Fruit fly (Drosophila melanogaster) S2 (cell line): Measurements from ENCODE around the gene ppk14.

Source experiments
- CG8478 ChIP-seq: fragments of >200 bp; optimal IDR thresholded peaks from 2 replicates; lab custom pipeline; 2018
- CTCF ChIP-seq, 2 experiments: fragments of >200 bp; optimal IDR thresholded peaks; 2 replicates each; lab custom pipeline; 2018

The ppk14 gene

DNA sequence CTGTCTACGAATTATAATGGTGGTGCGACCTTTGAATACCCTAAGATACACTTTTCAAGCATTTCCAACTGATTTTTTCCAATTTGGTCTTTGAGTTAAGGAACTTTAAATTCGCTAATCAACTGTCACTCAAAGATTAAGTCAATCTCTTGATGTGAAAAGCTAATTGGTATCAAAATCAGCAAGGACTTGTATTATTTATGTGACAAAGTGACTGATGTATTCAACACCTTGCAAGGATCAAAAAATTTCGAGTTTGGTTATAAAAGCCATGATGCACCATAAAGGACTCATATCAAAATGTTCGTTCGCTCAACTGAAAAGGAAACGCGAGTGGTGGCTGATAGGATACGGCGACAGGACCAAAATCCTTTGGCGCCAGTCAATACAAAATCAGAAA lies at the start of gene ppk14:
TSS of gene ppk14 (plus strand) at position 301 of the 400 bp plus-strand sequence.
- TF ChIP-seq CTCF (optimal IDR thresholded peaks at IDR 0.05; lab: Kevin White, UChicago), result no peak
- TF ChIP-seq CG8478 (lab: Kevin White, UChicago), result no peak

- TF ChIP-seq CTCF (optimal IDR thresholded peaks at IDR 0.05; lab: Kevin White, UChicago) (no peak), CG8478 (lab: Kevin White, UChicago) (no peak)
Observed at dm6 chr2L:6306895-6307294, 47.9 kb upstream of the ppk14 start.

DNA sequence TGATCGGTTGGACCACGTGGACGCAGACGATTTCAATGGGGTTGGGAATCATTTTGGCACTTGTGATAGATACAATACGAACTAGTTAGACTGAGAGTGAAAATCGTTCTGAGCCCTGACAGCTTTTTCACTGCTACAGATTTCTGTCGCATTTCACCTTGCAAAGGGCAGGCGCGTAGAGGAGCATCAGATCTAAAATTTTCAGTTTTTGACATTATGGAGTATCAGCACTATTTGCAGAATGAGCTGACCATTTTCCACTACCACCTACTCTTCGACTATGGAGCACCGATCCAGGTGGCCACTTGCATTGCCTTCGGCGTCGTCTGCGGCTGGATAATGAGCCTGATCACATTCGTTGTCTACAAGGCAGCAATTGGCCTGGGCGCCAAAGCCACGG lies 46.1 kb upstream of the ppk14 start, which contains the start of the genes CG43922 and CG13984:
TSS of gene CG43922 (minus strand) at position 101 of the 400 bp plus-strand sequence.
TSS of gene CG13984 (plus strand) at position 169 of the 400 bp plus-strand sequence.
- no peak for TF ChIP-seq CTCF (optimal IDR thresholded peaks at IDR 0.05; lab: Kevin White, UChicago)
- no peak for TF ChIP-seq CG8478 (lab: Kevin White, UChicago)

- no peak for TF ChIP-seq CG8478 (lab: Kevin White, UChicago)
- no peak for TF ChIP-seq CTCF (optimal IDR thresholded peaks at IDR 0.05; lab: Kevin White, UChicago)
Observed at dm6 chr2L:6309879-6310278, 44.9 kb upstream of the ppk14 start.

DNA sequence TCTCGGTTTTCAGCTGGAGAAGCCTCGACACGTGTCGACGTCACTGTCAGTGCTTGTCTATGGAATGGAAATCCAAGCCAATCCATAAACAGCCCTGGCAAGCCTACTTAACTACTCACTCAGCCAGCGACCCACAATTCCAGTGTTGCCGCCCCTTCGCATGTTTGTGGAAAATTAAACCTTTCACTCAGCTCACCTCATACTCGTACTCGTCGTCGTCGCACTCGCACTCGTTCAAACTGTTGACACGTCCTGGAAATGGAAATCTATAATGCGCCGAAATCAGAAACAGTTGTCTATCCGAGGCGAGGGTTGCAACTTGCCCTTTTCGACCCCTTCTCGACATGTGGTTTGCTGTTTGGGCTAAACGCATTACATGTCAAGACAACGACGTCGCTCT lies 35.7 kb upstream of the ppk14 start:
- TF ChIP-seq CTCF (optimal IDR thresholded peaks at IDR 0.05; lab: Kevin White, UChicago) (no peak), CG8478 (lab: Kevin White, UChicago) (no peak)

dm6 chr2L:6323536-6324385 lies 31.0 kb upstream of the ppk14 start, which contains the start of gene PDZ-GEF:
Gene PDZ-GEF, plus strand, starts transcription at chr2L:6323767.
- peak; percentile 13 for TF ChIP-seq CG8478 (lab: Kevin White, UChicago)
- peak; percentile 93 to 96 for TF ChIP-seq CTCF (optimal IDR thresholded peaks at IDR 0.05; lab: Kevin White, UChicago)

DNA sequence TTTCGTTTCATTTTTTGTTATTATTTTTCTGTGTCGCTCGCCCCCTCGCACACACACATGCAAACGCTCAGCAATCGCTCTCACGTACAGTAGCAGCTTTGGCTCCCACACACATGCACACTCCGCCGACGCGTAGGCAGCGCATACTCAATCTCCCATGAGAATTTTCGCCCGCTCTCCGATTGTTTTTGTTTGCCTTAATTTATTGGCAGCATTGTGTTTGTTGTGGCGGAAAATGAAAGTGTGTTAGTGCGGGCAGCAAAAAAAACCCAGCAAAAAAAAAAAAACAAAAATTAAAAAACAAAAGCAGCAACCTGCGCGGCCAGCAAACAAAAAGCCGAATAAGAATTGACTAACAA lies 30.4 kb upstream of the ppk14 start:
- TF ChIP-seq CTCF (optimal IDR thresholded peaks at IDR 0.05; lab: Kevin White, UChicago) (no peak), CG8478 (lab: Kevin White, UChicago) (no peak)

DNA sequence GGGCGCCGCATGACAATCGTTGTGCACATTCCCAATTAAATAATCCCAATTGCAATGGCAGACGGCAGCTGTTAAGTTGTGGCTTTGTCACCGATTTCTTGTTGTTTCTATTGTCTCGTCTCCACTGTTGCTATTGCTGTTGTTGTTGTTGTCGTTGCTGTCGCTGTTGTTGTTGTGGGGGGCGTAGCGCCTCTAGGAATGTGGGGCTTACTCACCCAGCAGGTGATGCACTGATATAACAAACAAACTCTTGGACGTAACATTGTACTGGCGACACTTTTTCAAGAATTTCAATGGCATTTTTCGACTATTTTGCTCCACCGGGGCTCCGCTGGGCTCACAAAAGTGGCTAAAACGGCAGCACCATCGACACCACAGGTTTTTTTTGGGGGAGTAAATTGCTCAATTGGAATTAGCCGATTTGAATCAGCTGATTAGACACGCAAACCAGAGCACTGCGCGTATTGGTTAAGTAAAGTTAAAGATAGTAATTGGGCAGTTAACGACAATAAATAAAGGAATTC lies 16.9 kb upstream of the ppk14 start:
- TF ChIP-seq CTCF (optimal IDR thresholded peaks at IDR 0.05; lab: Kevin White, UChicago), result no peak
- TF ChIP-seq CG8478 (lab: Kevin White, UChicago), result no peak

DNA sequence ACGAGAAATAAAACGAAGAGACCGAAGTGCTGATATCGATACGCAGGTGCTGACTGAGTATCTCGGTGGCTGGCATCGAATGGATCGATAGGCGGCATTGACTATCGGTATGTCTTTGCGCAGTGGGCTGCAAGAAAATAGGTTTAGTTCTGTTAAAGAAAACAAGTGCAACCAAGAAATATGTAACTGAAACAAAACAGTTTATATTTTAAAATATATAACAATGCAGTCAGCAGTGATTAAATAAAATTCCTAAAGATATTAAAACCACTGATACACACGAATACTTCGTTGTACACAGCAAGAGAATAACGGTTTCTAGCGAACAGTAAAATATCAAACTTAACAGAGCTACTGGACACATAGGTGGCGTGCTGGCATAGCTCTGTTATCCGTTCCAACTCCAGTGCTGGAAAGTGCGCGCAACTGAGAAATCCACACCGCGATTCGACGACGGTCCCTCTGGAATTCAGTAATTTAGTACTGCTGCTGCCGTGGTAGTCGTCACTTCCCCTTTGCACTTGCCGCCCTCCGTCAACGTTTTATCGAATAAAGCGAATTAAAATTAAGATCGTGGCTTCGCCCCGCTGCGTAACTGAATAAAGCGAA lies 16.3 kb upstream of the ppk14 start, which contains the start of the genes Pez and Cpr:
TSS of gene Pez (minus strand) at position 305 of the 609 bp plus-strand sequence.
TSS of gene Cpr (plus strand) at position 470 of the 609 bp plus-strand sequence.
- TF ChIP-seq CTCF (optimal IDR thresholded peaks at IDR 0.05; lab: Kevin White, UChicago), result peak; percentile 94 to 98
- TF ChIP-seq CG8478 (lab: Kevin White, UChicago), result no peak

DNA sequence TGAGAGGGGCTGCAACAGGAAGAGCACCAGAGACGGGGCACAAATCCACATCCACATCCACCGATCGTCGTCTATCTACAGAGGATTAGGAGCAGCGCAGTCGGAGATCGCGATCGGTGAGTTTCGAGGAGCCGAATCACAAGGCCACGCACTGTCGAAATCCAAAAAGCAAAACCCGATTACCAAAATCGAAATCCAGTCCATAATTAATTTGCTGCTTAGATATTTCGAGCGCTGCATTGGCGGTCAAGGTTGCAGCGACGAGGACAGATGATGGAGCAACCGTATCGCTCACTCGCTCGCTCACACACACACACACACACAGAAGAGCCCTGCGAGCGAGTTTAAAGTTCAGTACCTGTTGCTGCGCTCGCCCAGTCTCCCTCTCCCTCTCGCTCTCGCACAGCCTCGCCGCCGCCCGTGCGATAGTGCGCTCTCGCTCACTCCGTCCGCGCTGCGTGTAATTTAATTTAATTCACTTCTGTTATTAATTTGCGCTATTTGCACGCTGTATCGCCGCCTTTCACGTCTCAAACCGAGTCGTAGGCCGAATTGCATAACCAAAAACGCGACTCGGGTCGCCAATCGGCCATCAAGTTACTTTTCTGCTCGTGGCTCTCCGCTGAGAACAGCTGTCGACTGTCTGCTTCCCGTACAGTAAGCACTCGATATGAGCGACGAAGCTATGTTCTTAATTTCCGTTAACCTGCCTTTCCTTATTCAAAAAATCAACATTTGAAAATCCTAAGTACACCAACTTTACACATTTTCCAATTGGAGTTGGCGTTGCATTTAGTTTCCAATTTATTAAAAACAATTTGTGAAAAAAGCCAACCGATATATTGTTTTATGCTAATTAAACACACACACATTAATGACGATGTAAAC lies 15.5 kb upstream of the ppk14 start:
- TF ChIP-seq CG8478 (lab: Kevin White, UChicago), result no peak
- peak; percentile 20 to 23 for TF ChIP-seq CTCF (optimal IDR thresholded peaks at IDR 0.05; lab: Kevin White, UChicago)

DNA sequence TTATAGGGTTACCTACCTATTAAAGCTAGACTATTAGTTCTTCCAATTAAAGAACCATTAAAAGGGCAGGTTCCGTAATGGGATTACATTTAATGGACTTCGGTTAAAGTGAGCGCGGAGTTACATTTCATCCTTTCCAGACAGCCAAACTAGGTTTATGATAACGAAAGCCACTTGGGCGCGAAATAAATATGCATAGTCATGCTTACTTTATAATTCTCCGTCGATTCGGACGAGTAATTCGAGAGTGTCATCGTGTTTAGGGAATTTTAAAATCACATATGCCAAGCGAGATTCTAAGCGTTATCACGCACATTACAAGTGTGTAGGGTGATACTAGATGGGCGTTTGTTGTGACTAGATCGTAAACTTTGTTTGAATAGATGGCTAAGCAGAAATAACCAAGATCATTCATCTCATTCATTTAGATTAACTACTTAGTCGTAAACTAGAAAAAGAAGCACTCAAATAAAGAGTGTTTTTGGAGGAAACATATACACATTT lies 14.5 kb upstream of the ppk14 start:
- no peak for TF ChIP-seq CG8478 (lab: Kevin White, UChicago)
- TF ChIP-seq CTCF (optimal IDR thresholded peaks at IDR 0.05; lab: Kevin White, UChicago), result no peak

DNA sequence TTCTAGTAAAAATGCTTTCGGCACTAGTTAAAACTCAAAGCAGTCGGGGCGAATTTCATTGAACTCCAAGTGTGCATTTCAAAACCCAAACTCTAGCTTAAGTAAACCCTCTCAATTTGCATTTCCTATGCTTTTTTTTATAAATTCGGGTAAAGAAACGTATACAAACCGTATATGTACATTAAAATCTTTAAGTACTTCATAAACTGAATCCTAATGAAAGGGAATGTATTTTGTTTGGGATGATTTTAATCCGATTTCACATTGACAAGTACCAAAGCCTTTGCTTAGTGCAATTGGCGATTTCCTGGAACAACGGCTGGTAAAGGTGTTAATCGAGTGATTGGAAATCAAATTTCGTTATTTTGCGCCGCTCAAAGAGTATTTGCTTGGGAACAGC lies 13.5 kb upstream of the ppk14 start:
- TF ChIP-seq CG8478 (lab: Kevin White, UChicago) (no peak), CTCF (optimal IDR thresholded peaks at IDR 0.05; lab: Kevin White, UChicago) (no peak)

dm6 chr2L:6343084-6343873 lies 11.5 kb upstream of the ppk14 start:
- TF ChIP-seq CTCF (optimal IDR thresholded peaks at IDR 0.05; lab: Kevin White, UChicago) (peak in 1 of 2 experiments; percentile 35), CG8478 (lab: Kevin White, UChicago) (no peak)
